Worm (Caenorhabditis elegans) whole organism, L1 larva: ENCODE results near the gene syx-16.

Source experiments
- C16A3.4 ChIP-seq: fragments of 150-350 bp; optimal IDR thresholded peaks from 2 replicates; lab custom pipeline; 2014; ENCODE audit warnings: missing biosample characterization, missing genetic modification characterization
- F16B12.6 ChIP-seq: fragments of 150-350 bp; optimal IDR thresholded peaks from 2 replicates; lab custom pipeline; 2014; ENCODE audit warnings: missing biosample characterization, missing genetic modification characterization
- blmp-1 ChIP-seq: fragments of 150-350 bp; optimal IDR thresholded peaks from 2 replicates; lab custom pipeline; 2014; ENCODE audit warnings: missing biosample characterization, missing genetic modification characterization
- ceh-90 ChIP-seq: sonication (generic microtip); optimal IDR thresholded peaks from 2 replicates; lab custom pipeline; 2016; ENCODE audit warnings: missing genetic modification characterization, missing compliant biosample characterization
- dpl-1 ChIP-seq, 3 experiments: fragments of 150-350 bp in 2 of 3; sonication (generic microtip) in 1 of 3; optimal IDR thresholded peaks; 2 replicates each; lab custom pipeline; 2014 to 2017; ENCODE audit warnings: missing biosample characterization in 3 of 3, missing genetic modification characterization in 3 of 3, missing genetic modification reagents in 3 of 3
- dsc-1 ChIP-seq: sonication (generic microtip); optimal IDR thresholded peaks from 2 replicates; lab custom pipeline; 2016; ENCODE audit warnings: mild to moderate bottlenecking, missing genetic modification characterization, missing compliant biosample characterization
- efl-1 ChIP-seq, 4 experiments: fragments of 150-350 bp; optimal IDR thresholded peaks in 3 of 4; peaks in 1 of 4; 1 replicate in 1 of 4; 2 replicates in 3 of 4; lab custom pipeline; 2014; ENCODE audit warnings: missing biosample characterization in 2 of 4, missing genetic modification characterization in 2 of 4, missing genetic modification reagents in 2 of 4
- efl-3 ChIP-seq: fragments of 200-800 bp; sonication (Bioruptor generic); optimal IDR thresholded peaks from 2 replicates; lab custom pipeline; 2018; ENCODE audit warnings: mild to moderate bottlenecking, missing genetic modification characterization, missing compliant biosample characterization
- egl-13 ChIP-seq: sonication (generic microtip); optimal IDR thresholded peaks from 2 replicates; lab custom pipeline; 2016; ENCODE audit warnings: missing genotype, missing genetic modification reagents, missing genetic modification characterization, missing compliant biosample characterization
- elt-2 ChIP-seq: sonication (generic microtip); optimal IDR thresholded peaks from 2 replicates; lab custom pipeline; 2016; ENCODE audit warnings: missing genetic modification characterization, mild to moderate bottlenecking, inconsistent platforms, missing compliant biosample characterization, missing genetic modification reagents
- ets-5 ChIP-seq: fragments of 200-800 bp; sonication (Bioruptor generic); IDR thresholded peaks from 2 replicates; pipeline ENCODE4 v1.3.6; 2022; ENCODE audit warnings: missing genetic modification characterization, missing compliant biosample characterization
- fos-1 ChIP-seq: fragments of 150-350 bp; optimal IDR thresholded peaks from 2 replicates; lab custom pipeline; 2014; ENCODE audit warnings: missing biosample characterization, missing genetic modification characterization
- hlh-4 ChIP-seq: sonication (generic microtip); optimal IDR thresholded peaks from 2 replicates; lab custom pipeline; 2016; ENCODE audit warnings: mild to moderate bottlenecking, missing genetic modification characterization, missing compliant biosample characterization
- irx-1 ChIP-seq: sonication (generic microtip); optimal IDR thresholded peaks from 2 replicates; lab custom pipeline; 2016; ENCODE audit warnings: missing genetic modification characterization, missing compliant biosample characterization
- lin-13 ChIP-seq: fragments of 150-350 bp; optimal IDR thresholded peaks from 2 replicates; lab custom pipeline; 2014; ENCODE audit warnings: missing biosample characterization, missing genetic modification reagents, missing genetic modification characterization
- lin-35 ChIP-seq, 2 experiments: fragments of 150-350 bp; optimal IDR thresholded peaks; 2 replicates each; lab custom pipeline; 2014; ENCODE audit warnings: missing biosample characterization in 2 of 2, missing genetic modification characterization in 2 of 2, missing genetic modification reagents in 2 of 2
- lir-3 ChIP-seq: sonication (generic microtip); optimal IDR thresholded peaks from 2 replicates; lab custom pipeline; 2016; ENCODE audit warnings: mild to moderate bottlenecking, missing genetic modification characterization, moderate library complexity, missing compliant biosample characterization; ENCODE audit not compliant: poor library complexity
- lsy-2 ChIP-seq, 2 experiments: fragments of 150-350 bp; optimal IDR thresholded peaks; 2 replicates each; lab custom pipeline; 2014; ENCODE audit warnings: missing biosample characterization in 2 of 2, missing genetic modification characterization in 2 of 2
- mdl-1 ChIP-seq, 2 experiments: fragments of 150-350 bp; optimal IDR thresholded peaks; 2 replicates each; lab custom pipeline; 2014 to 2017; ENCODE audit warnings: missing biosample characterization in 2 of 2, missing genetic modification characterization in 2 of 2, inconsistent platforms in 1 of 2
- mep-1 ChIP-seq: fragments of 150-350 bp; optimal IDR thresholded peaks from 2 replicates; lab custom pipeline; 2014; ENCODE audit warnings: missing biosample characterization, missing genetic modification characterization
- nhr-19 ChIP-seq: fragments of 200-800 bp; sonication (Bioruptor generic); conservative IDR thresholded peaks from 2 replicates; pipeline ENCODE4 v1.3.6; 2022; ENCODE audit warnings: missing genetic modification characterization, missing compliant biosample characterization
- nhr-20 ChIP-seq: sonication (generic microtip); optimal IDR thresholded peaks from 2 replicates; lab custom pipeline; 2016; ENCODE audit warnings: mild to moderate bottlenecking, missing genetic modification characterization, missing compliant biosample characterization
- nhr-47 ChIP-seq: sonication (generic microtip); optimal IDR thresholded peaks from 2 replicates; lab custom pipeline; 2016; ENCODE audit warnings: mild to moderate bottlenecking, missing genetic modification characterization, moderate library complexity, missing compliant biosample characterization
- nhr-71 ChIP-seq: sonication (generic microtip); optimal IDR thresholded peaks from 2 replicates; lab custom pipeline; 2016; ENCODE audit warnings: mild to moderate bottlenecking, missing genetic modification characterization, moderate library complexity, missing compliant biosample characterization
- nhr-76 ChIP-seq: sonication (generic microtip); optimal IDR thresholded peaks from 2 replicates; lab custom pipeline; 2017; ENCODE audit warnings: missing biosample characterization, missing genetic modification characterization
- nhr-85 ChIP-seq: sonication (generic microtip); peaks from one replicate; lab custom pipeline; 2016; ENCODE audit warnings: missing genetic modification characterization, inconsistent platforms, missing compliant biosample characterization
- nhr-90 ChIP-seq: sonication (generic microtip); optimal IDR thresholded peaks from 2 replicates; lab custom pipeline; 2016; ENCODE audit warnings: mild to moderate bottlenecking, missing genetic modification characterization, missing compliant biosample characterization; ENCODE audit not compliant: poor library complexity
- pqm-1 ChIP-seq: sonication (generic microtip); optimal IDR thresholded peaks from 3 replicates; lab custom pipeline; 2017; ENCODE audit warnings: missing biosample characterization, missing genetic modification characterization
- snu-23 ChIP-seq: sonication (generic microtip); optimal IDR thresholded peaks from 2 replicates; lab custom pipeline; 2016; ENCODE audit warnings: missing genetic modification characterization, missing compliant biosample characterization
- sptf-1 ChIP-seq: fragments of 150-350 bp; optimal IDR thresholded peaks from 2 replicates; lab custom pipeline; 2014; ENCODE audit warnings: missing biosample characterization, missing genetic modification characterization
- sup-37 ChIP-seq: fragments of 200-800 bp; sonication (Bioruptor generic); optimal IDR thresholded peaks from 2 replicates; lab custom pipeline; 2018; ENCODE audit warnings: mild to moderate bottlenecking, missing genetic modification characterization, missing compliant biosample characterization
- swsn-7 ChIP-seq: sonication (generic microtip); optimal IDR thresholded peaks from 2 replicates; lab custom pipeline; 2016; ENCODE audit warnings: missing genetic modification characterization, missing compliant biosample characterization
- tbx-2 ChIP-seq: sonication (generic microtip); optimal IDR thresholded peaks from 2 replicates; lab custom pipeline; 2016; ENCODE audit warnings: missing genetic modification characterization, missing compliant biosample characterization
- vab-15 ChIP-seq: sonication (generic microtip); optimal IDR thresholded peaks from 2 replicates; lab custom pipeline; 2017; ENCODE audit warnings: missing genotype, mild to moderate bottlenecking, missing genetic modification characterization, missing compliant biosample characterization
- xbp-1 ChIP-seq: sonication (generic microtip); optimal IDR thresholded peaks from 2 replicates; lab custom pipeline; 2016; ENCODE audit warnings: missing genetic modification characterization, missing compliant biosample characterization
- zag-1 ChIP-seq: fragments of 150-350 bp; optimal IDR thresholded peaks from 2 replicates; lab custom pipeline; 2014; ENCODE audit warnings: missing biosample characterization, missing genetic modification characterization
- ztf-4 ChIP-seq: fragments of 150-350 bp; optimal IDR thresholded peaks from 2 replicates; lab custom pipeline; 2014; ENCODE audit warnings: missing biosample characterization, missing genetic modification characterization

syx-16 gene

ce11 chrIII:5218687-5219086 lies 9.8 kb upstream of the syx-16 start, which contains the start of gene ZC155.2 (continued):
- TF ChIP-seq nhr-20 (tag; lab: Kevin White, UChicago) (no peak), efl-1 (optimal IDR thresholded peaks at IDR 0.05; lab: Kevin White, UChicago) (no peak), efl-1 (GFP tag; optimal IDR thresholded peaks at IDR 0.05 in 1 of 2; lab: Kevin White, UChicago) (no peak), C16A3.4 (no peak)

- TF ChIP-seq dsc-1 (tag; lab: Kevin White, UChicago) (no peak), nhr-71 (tag; lab: Kevin White, UChicago) (no peak), lin-35 (GFP tag; optimal IDR thresholded peaks at IDR 0.05; lab: Kevin White, UChicago) (no peak), F16B12.6 (no peak)
These were observed 8.6 kb upstream of the syx-16 start, which contains the start of gene cutl-19 for ce11 chrIII:5217511-5217910. Gene cutl-19, minus strand, starts transcription at chrIII:5217611.

ce11 chrIII:5215375-5215774 lies 6.5 kb upstream of the syx-16 start, which contains the start of gene ZC155.4:
Gene ZC155.4, minus strand, starts transcription at chrIII:5215475.
- TF ChIP-seq fos-1 (tag; lab: Kevin White, UChicago) (no peak), ztf-4 (tag; lab: Kevin White, UChicago) (no peak), lin-13 (no peak), elt-2 (tag; lab: Kevin White, UChicago) (no peak), sup-37 (GFP tag; lab: Kevin White, UChicago) (no peak), ceh-90 (no peak), irx-1 (no peak), zag-1 (no peak), hlh-4 (tag; lab: Kevin White, UChicago) (no peak), egl-13 (tag; lab: Kevin White, UChicago) (no peak), snu-23 (no peak), mep-1 (tag; lab: Kevin White, UChicago) (no peak), tbx-2 (tag; lab: Kevin White, UChicago) (no peak), vab-15 (tag; lab: Kevin White, UChicago) (no peak), dpl-1 (GFP tag; optimal IDR thresholded peaks at IDR 0.05; lab: Kevin White, UChicago) (no peak), efl-3 (GFP tag; lab: Kevin White, UChicago) (no peak), nhr-76 (tag; lab: Kevin White, UChicago) (no peak)
- TF ChIP-seq, all 84 proteins: peak for 0

ce11 chrIII:5214162-5214561 lies 5.3 kb upstream of the syx-16 start:
- no peak for TF ChIP-seq ets-5
- TF ChIP-seq nhr-85 (tag; lab: Kevin White, UChicago), result no peak
- TF ChIP-seq sptf-1 (tag; lab: Kevin White, UChicago), result no peak
- no peak for TF ChIP-seq pqm-1 (tag; lab: Kevin White, UChicago)
- no peak for TF ChIP-seq lir-3
- no peak for TF ChIP-seq xbp-1 (tag; lab: Kevin White, UChicago)

ce11 chrIII:5211137-5211648 lies 2.3 kb upstream of the syx-16 start:
- TF ChIP-seq blmp-1 (tag; lab: Kevin White, UChicago), result peak; percentile 2
- TF ChIP-seq nhr-90, result peak; percentile 41
- peak; percentile 6 for TF ChIP-seq C16A3.4
- peak in 1 of 2 experiments; percentile 7 for TF ChIP-seq lin-35 (GFP tag; optimal IDR thresholded peaks at IDR 0.05; lab: Kevin White, UChicago)
- TF ChIP-seq ztf-4 (tag; lab: Kevin White, UChicago), result peak; percentile 22
- TF ChIP-seq swsn-7, result peak; percentile 32
- peak; percentile 50 for TF ChIP-seq nhr-71 (tag; lab: Kevin White, UChicago)
- peak; percentile 29 for TF ChIP-seq elt-2 (tag; lab: Kevin White, UChicago)
- TF ChIP-seq mep-1 (tag; lab: Kevin White, UChicago), result peak; percentile 21
- peak in 1 of 2 experiments; percentile 10 for TF ChIP-seq efl-1 (optimal IDR thresholded peaks at IDR 0.05; lab: Kevin White, UChicago)
- TF ChIP-seq efl-1 (GFP tag; optimal IDR thresholded peaks at IDR 0.05 in 1 of 2; lab: Kevin White, UChicago), result peak in 1 of 2 experiments; percentile 56
- peak; percentile 56 for TF ChIP-seq nhr-47 (tag; lab: Kevin White, UChicago)
- peak; percentile 19; the same call in 1 of the 2 replicates for TF ChIP-seq nhr-19 (GFP tag; lab: Robert Waterston, UW)
- peak; percentile 23 for TF ChIP-seq nhr-20 (tag; lab: Kevin White, UChicago)
- peak; percentile 0 for TF ChIP-seq nhr-85 (tag; lab: Kevin White, UChicago)
- peak; percentile 26 for TF ChIP-seq xbp-1 (tag; lab: Kevin White, UChicago)
- peak; percentile 26 for TF ChIP-seq tbx-2 (tag; lab: Kevin White, UChicago)
- peak; percentile 1 to 62 for TF ChIP-seq lsy-2 (tag; optimal IDR thresholded peaks at IDR 0.05; lab: Kevin White, UChicago)
- TF ChIP-seq mdl-1 (tag; optimal IDR thresholded peaks at IDR 0.05; lab: Kevin White, UChicago), result peak in 1 of 2 experiments; percentile 29
- peak; percentile 51 for TF ChIP-seq sup-37 (GFP tag; lab: Kevin White, UChicago)
- TF ChIP-seq, all 84 proteins: peak for 19; not testable (repeated sequence) for 65
